Worm (Caenorhabditis elegans): ENCODE data around the gene mars-1.
A peak's percentile ranks its signal among the peaks of the same experiment; 100 is the strongest.

The mars-1 gene

ce11 chrIV:11645354-11645753 is 10.1 kb upstream of the mars-1 start:
- TF ChIP-seq daf-16 (GFP tag; optimal IDR thresholded peaks at IDR 0.05) = no peak
- peak; percentile 86 for TF ChIP-seq daf-16 (tag; optimal IDR thresholded peaks at IDR 0.05)
- no peak for TF ChIP-seq hmg-1.1 (GFP tag; IDR thresholded peaks at IDR 0.05)
- no peak for TF ChIP-seq nhr-42 (GFP tag; IDR thresholded peaks at IDR 0.05)
- TF ChIP-seq unc-62 (GFP tag; optimal IDR thresholded peaks at IDR 0.05 in 1 of 2) = peak in 1 of 2 experiments; percentile 92
- TF ChIP-seq unc-62 (tag; optimal IDR thresholded peaks at IDR 0.05) = no peak
- peak; percentile 2 for TF ChIP-seq nhr-28 (tag; optimal IDR thresholded peaks at IDR 0.05)
- TF ChIP-seq sdz-12 (GFP tag; optimal IDR thresholded peaks at IDR 0.05) = no peak
- TF ChIP-seq aha-1 (tag) = no peak
- TF ChIP-seq dve-1 (tag; optimal IDR thresholded peaks at IDR 0.05; ENCODE audit: insufficient read depth) = peak; percentile 39

ce11 chrIV:11644705-11645104 is 9.4 kb upstream of the mars-1 start:
- TF ChIP-seq lsy-2 (tag; optimal IDR thresholded peaks at IDR 0.05) (peak in 1 of 2 experiments; percentile 53), Y75B8A.6 (GFP tag; IDR thresholded peaks at IDR 0.05) (no peak), daf-16 (GFP tag; optimal IDR thresholded peaks at IDR 0.05) (peak in 1 of 2 experiments; percentile 33), daf-16 (tag; optimal IDR thresholded peaks at IDR 0.05) (no peak), D1046.2 (GFP tag; IDR thresholded peaks at IDR 0.05) (no peak), ctbp-1 (GFP tag; IDR thresholded peaks at IDR 0.05) (0 out of 2 replicates have a peak, but pooled peaks have one; percentile 24), tra-1 (GFP tag; IDR thresholded peaks at IDR 0.05) (0 out of 2 replicates have a peak, but pooled peaks have one; percentile 37), unc-62 (GFP tag; optimal IDR thresholded peaks at IDR 0.05 in 1 of 2) (peak in 1 of 2 experiments; percentile 53), unc-62 (tag; optimal IDR thresholded peaks at IDR 0.05) (no peak), ama-1 (optimal IDR thresholded peaks at IDR 0.05) (peak; percentile 0)

- TF ChIP-seq D1046.2 (GFP tag; IDR thresholded peaks at IDR 0.05) = no peak
- TF ChIP-seq zag-1 (tag; optimal IDR thresholded peaks at IDR 0.05) = no peak
- TF ChIP-seq attf-4 (tag; optimal IDR thresholded peaks at IDR 0.05) = no peak
- no peak for TF ChIP-seq hif-1 (tag; optimal IDR thresholded peaks at IDR 0.05)
- TF ChIP-seq saeg-2 (GFP tag; IDR thresholded peaks at IDR 0.05) = no peak
- TF ChIP-seq lim-7 (GFP tag; IDR thresholded peaks at IDR 0.05) = no peak
Observed at ce11 chrIV:11643829-11644228, 8.5 kb upstream of the mars-1 start, which contains the start of gene prx-2. TSS of gene prx-2 (plus strand) at chrIV:11644129.

ce11 chrIV:11641802-11642201 is 6.5 kb upstream of the mars-1 start, which contains the start of gene ZK809.1:
TSS of gene ZK809.1 (plus strand) at chrIV:11642102.
- no peak for TF ChIP-seq nhr-6 (tag; optimal IDR thresholded peaks at IDR 0.05)
- no peak for TF ChIP-seq hlh-11 (tag; optimal IDR thresholded peaks at IDR 0.05)
- no peak for TF ChIP-seq nhr-102 (tag; optimal IDR thresholded peaks at IDR 0.05)
- no peak for TF ChIP-seq ces-1 (GFP tag; optimal IDR thresholded peaks at IDR 0.05)
- no peak for TF ChIP-seq mxl-2 (GFP tag; conservative IDR thresholded peaks at IDR 0.05)
- no peak for TF ChIP-seq fkh-10 (GFP tag; optimal IDR thresholded peaks at IDR 0.05)
- no peak for TF ChIP-seq ZK337.2 (GFP tag; IDR thresholded peaks at IDR 0.05)
- no peak for TF ChIP-seq lin-29 (GFP tag; IDR thresholded peaks at IDR 0.05)
- no peak for TF ChIP-seq ceh-44 (GFP tag; IDR thresholded peaks at IDR 0.05)
- TF ChIP-seq Y105C5A.15 (GFP tag; IDR thresholded peaks at IDR 0.05) = no peak
- no peak for TF ChIP-seq madf-5 (GFP tag; IDR thresholded peaks at IDR 0.05)
- no peak for TF ChIP-seq snpc-4 (tag; optimal IDR thresholded peaks at IDR 0.05)
- no peak for TF ChIP-seq F10B5.3 (tag; optimal IDR thresholded peaks at IDR 0.05)
- TF ChIP-seq F49E8.2 (tag; optimal IDR thresholded peaks at IDR 0.05; ENCODE audit: borderline replicate concordance) = no peak
- no peak for TF ChIP-seq lsy-2 (tag; optimal IDR thresholded peaks at IDR 0.05)

- TF ChIP-seq skn-1 (tag; optimal IDR thresholded peaks at IDR 0.05) = no peak
- TF ChIP-seq pqm-1 (tag; optimal IDR thresholded peaks at IDR 0.05) = no peak
- TF ChIP-seq dmd-9 (GFP tag; IDR thresholded peaks at IDR 0.05) = no peak
- TF ChIP-seq ceh-44 (GFP tag; IDR thresholded peaks at IDR 0.05) = no peak
- TF ChIP-seq madf-9 (GFP tag; conservative IDR thresholded peaks at IDR 0.05) = no peak
- TF ChIP-seq gei-8 (GFP tag; optimal IDR thresholded peaks at IDR 0.05) = no peak
- no peak for TF ChIP-seq Y48G9A.11 (GFP tag; IDR thresholded peaks at IDR 0.05)
- TF ChIP-seq lin-15B (tag; optimal IDR thresholded peaks at IDR 0.05) = no peak
- no peak for TF ChIP-seq mdl-1 (tag; optimal IDR thresholded peaks at IDR 0.05)
- no peak for TF ChIP-seq lin-13 (GFP tag; optimal IDR thresholded peaks at IDR 0.05)
- no peak for TF ChIP-seq lsy-2 (tag; optimal IDR thresholded peaks at IDR 0.05)
- TF ChIP-seq ceh-62 (tag; optimal IDR thresholded peaks at IDR 0.05) = no peak
- no peak for TF ChIP-seq daf-12 (tag; optimal IDR thresholded peaks at IDR 0.05)
- no peak for TF ChIP-seq duxl-1 (tag; optimal IDR thresholded peaks at IDR 0.05; ENCODE audit: poor library complexity)
Observed at ce11 chrIV:11640915-11641314, 5.6 kb upstream of the mars-1 start, which contains the start of gene ttr-50. TSS of gene ttr-50 (minus strand) at chrIV:11641015.

Data from whole organism, L4 larva.